Worm (Caenorhabditis elegans): ENCODE measurements around the gene ascc-1.

ascc-1 gene

ce11 chrII:24559-24998, 32.9 kb upstream of the ascc-1 start, which contains the start of gene enee-1 (continued):
- TF ChIP-seq lin-29 (GFP tag; IDR thresholded peaks at IDR 0.05) = peak; percentile 50; the same call in 1 of the 2 replicates
- TF ChIP-seq lin-1 (GFP tag; IDR thresholded peaks at IDR 0.05) = no peak
- TF ChIP-seq snpc-4 (tag; optimal IDR thresholded peaks at IDR 0.05) = no peak
- TF ChIP-seq zip-2 (tag; optimal IDR thresholded peaks at IDR 0.05) = peak; percentile 70
- TF ChIP-seq lim-7 (GFP tag; IDR thresholded peaks at IDR 0.05) = no peak
- no peak for TF ChIP-seq daf-16 (GFP tag; optimal IDR thresholded peaks at IDR 0.05)
- TF ChIP-seq daf-16 (tag; optimal IDR thresholded peaks at IDR 0.05) = peak; percentile 36
- no peak for TF ChIP-seq nhr-76 (tag; optimal IDR thresholded peaks at IDR 0.05)
- no peak for TF ChIP-seq unc-39 (tag; optimal IDR thresholded peaks at IDR 0.05)
- peak; percentile 48 for TF ChIP-seq F10B5.3 (tag; optimal IDR thresholded peaks at IDR 0.05)
- peak in 1 of 2 experiments; percentile 70 for TF ChIP-seq hif-1 (tag; optimal IDR thresholded peaks at IDR 0.05)
- TF ChIP-seq lsy-2 (tag; optimal IDR thresholded peaks at IDR 0.05) = peak; percentile 42 to 89
- TF ChIP-seq lin-38 (GFP tag; IDR thresholded peaks at IDR 0.05) = peak; percentile 83
- peak; percentile 93 for TF ChIP-seq nhr-6 (tag; optimal IDR thresholded peaks at IDR 0.05)
- peak; percentile 69 for TF ChIP-seq spr-3 (GFP tag; optimal IDR thresholded peaks at IDR 0.05)
- TF ChIP-seq Y105C5A.15 (GFP tag; IDR thresholded peaks at IDR 0.05) = no peak
- TF ChIP-seq php-3 (GFP tag; IDR thresholded peaks at IDR 0.05) = 0 out of 2 replicates have a peak, but pooled peaks have one; percentile 6
- TF ChIP-seq Y5F2A.4 (GFP tag; optimal IDR thresholded peaks at IDR 0.05) = peak; percentile 25
- no peak for TF ChIP-seq daf-12 (tag; optimal IDR thresholded peaks at IDR 0.05)
- no peak for TF ChIP-seq dmd-9 (GFP tag; IDR thresholded peaks at IDR 0.05)
- TF ChIP-seq ctbp-1 (GFP tag; IDR thresholded peaks at IDR 0.05) = peak; percentile 39; the same call in 1 of the 2 replicates
- TF ChIP-seq nhr-102 (tag; optimal IDR thresholded peaks at IDR 0.05) = peak; percentile 81
- peak; percentile 36 for TF ChIP-seq nhr-28 (tag; optimal IDR thresholded peaks at IDR 0.05)
- TF ChIP-seq nhr-42 (GFP tag; IDR thresholded peaks at IDR 0.05) = peak; percentile 62; the same call in 1 of the 2 replicates
- no peak for TF ChIP-seq ceh-82 (tag; optimal IDR thresholded peaks at IDR 0.05)
- TF ChIP-seq tra-1 (GFP tag; IDR thresholded peaks at IDR 0.05) = no peak
- no peak for TF ChIP-seq mxl-2 (GFP tag; conservative IDR thresholded peaks at IDR 0.05)
- no peak for TF ChIP-seq tag-97 (GFP tag; IDR thresholded peaks at IDR 0.05)
- TF ChIP-seq nhr-25 (tag; optimal IDR thresholded peaks at IDR 0.05; ENCODE audit: borderline replicate concordance, insufficient read depth) = peak; percentile 28
- TF ChIP-seq zfp-3 (GFP tag; conservative IDR thresholded peaks at IDR 0.05) = no peak
- no peak for TF ChIP-seq egl-43 (GFP tag; IDR thresholded peaks at IDR 0.05)
- peak; percentile 94 for TF ChIP-seq T26A8.4 (GFP tag; IDR thresholded peaks at IDR 0.05)
- no peak for TF ChIP-seq daf-8 (GFP tag; IDR thresholded peaks at IDR 0.05)
- TF ChIP-seq daf-19 (GFP tag; conservative IDR thresholded peaks at IDR 0.05) = no peak
- peak; percentile 84 for TF ChIP-seq T20F7.1 (GFP tag; optimal IDR thresholded peaks at IDR 0.05)
- TF ChIP-seq F44E2.7 (GFP tag; IDR thresholded peaks at IDR 0.05) = no peak
- TF ChIP-seq spr-1 (tag; optimal IDR thresholded peaks at IDR 0.05) = peak; percentile 83
- peak; percentile 75 for TF ChIP-seq nhr-11 (tag; optimal IDR thresholded peaks at IDR 0.05)
- peak; percentile 56 for TF ChIP-seq nhr-77 (tag; optimal IDR thresholded peaks at IDR 0.05)
- no peak for TF ChIP-seq fos-1 (tag; optimal IDR thresholded peaks at IDR 0.05)
- TF ChIP-seq pha-4 (GFP tag; IDR thresholded peaks at IDR 0.05) = peak; percentile 26; the same call in 1 of the 2 replicates
- peak; percentile 59 for TF ChIP-seq pha-4 (tag; optimal IDR thresholded peaks at IDR 0.05)
- TF ChIP-seq mep-1 (tag; optimal IDR thresholded peaks at IDR 0.05) = peak; percentile 87
- TF ChIP-seq attf-4 (tag; optimal IDR thresholded peaks at IDR 0.05) = no peak
- 0 out of 2 replicates have a peak, but pooled peaks have one; percentile 40 for TF ChIP-seq mdt-29 (GFP tag; IDR thresholded peaks at IDR 0.05)
- no peak for TF ChIP-seq aly-2 (tag; optimal IDR thresholded peaks at IDR 0.05)
- TF ChIP-seq Y48G9A.11 (GFP tag; IDR thresholded peaks at IDR 0.05) = no peak
- no peak for TF ChIP-seq ceh-20 (GFP tag; IDR thresholded peaks at IDR 0.05)
- no peak for TF ChIP-seq ZK546.5 (tag; optimal IDR thresholded peaks at IDR 0.05)
- TF ChIP-seq zip-11 (GFP tag; IDR thresholded peaks at IDR 0.05) = no peak
- no peak for TF ChIP-seq zfp-2 (tag; optimal IDR thresholded peaks at IDR 0.05)
- peak; percentile 90 for TF ChIP-seq ama-1 (optimal IDR thresholded peaks at IDR 0.05)
- TF ChIP-seq saeg-2 (GFP tag; IDR thresholded peaks at IDR 0.05) = 0 out of 2 replicates have a peak, but pooled peaks have one; percentile 51

Measured in whole organism, L4 larva.